Worm (Caenorhabditis elegans) whole organism, mixed stage, embryonic: ENCODE measurements around the gene F17E9.2.

Experiments
- M03D4.4 ChIP-seq: sonication (generic microtip); optimal IDR thresholded peaks from 2 replicates; lab custom pipeline; 2017; ENCODE audit warnings: mild to moderate bottlenecking, missing genetic modification characterization, missing compliant biosample characterization
- bed-3 ChIP-seq: fragments of 200-800 bp; sonication (Bioruptor generic); optimal IDR thresholded peaks from 3 replicates; lab custom pipeline; 2018; ENCODE audit warnings: mild to moderate bottlenecking, missing genetic modification characterization, moderate library complexity, missing compliant biosample characterization
- blmp-1 ChIP-seq: fragments of 150-350 bp; optimal IDR thresholded peaks from 2 replicates; lab custom pipeline; 2014; ENCODE audit warnings: missing biosample characterization, missing genetic modification characterization
- ceh-39 ChIP-seq: fragments of 150-350 bp; optimal IDR thresholded peaks from 2 replicates; lab custom pipeline; 2014; ENCODE audit warnings: missing biosample characterization, missing genetic modification characterization
- ceh-43 ChIP-seq: fragments of 200-800 bp; sonication (Bioruptor generic); optimal IDR thresholded peaks from 2 replicates; lab custom pipeline; 2018; ENCODE audit warnings: mild to moderate bottlenecking, missing genetic modification characterization, moderate library complexity, missing compliant biosample characterization
- ceh-83 ChIP-seq: fragments of 200-800 bp; sonication (Bioruptor generic); optimal IDR thresholded peaks from 2 replicates; lab custom pipeline; 2018; ENCODE audit warnings: mild to moderate bottlenecking, missing genetic modification characterization, missing compliant biosample characterization
- ces-1 ChIP-seq: fragments of 150-350 bp; optimal IDR thresholded peaks from 2 replicates; lab custom pipeline; 2014; ENCODE audit warnings: missing biosample characterization, missing genetic modification reagents, missing genetic modification characterization
- cnd-1 ChIP-seq: fragments of 200-800 bp; sonication (Bioruptor generic); optimal IDR thresholded peaks from 2 replicates; lab custom pipeline; 2018; ENCODE audit warnings: mild to moderate bottlenecking, missing genetic modification characterization, missing compliant biosample characterization
- drap-1 ChIP-seq: fragments of 200-800 bp; sonication (Bioruptor generic); optimal IDR thresholded peaks from 3 replicates; lab custom pipeline; 2018; ENCODE audit warnings: mild to moderate bottlenecking, missing genetic modification characterization, missing compliant biosample characterization
- elt-1 ChIP-seq: sonication (generic microtip); optimal IDR thresholded peaks from 2 replicates; lab custom pipeline; 2017; ENCODE audit warnings: missing genetic modification characterization, mild to moderate bottlenecking, missing compliant biosample characterization, antibody characterized with exemption, moderate library complexity, borderline replicate concordance; ENCODE audit not compliant: insufficient read depth
- elt-3 ChIP-seq: fragments of 150-350 bp; optimal IDR thresholded peaks from 2 replicates; lab custom pipeline; 2014; ENCODE audit warnings: missing biosample characterization, missing genetic modification characterization
- flh-1 ChIP-seq: fragments of 200-800 bp; sonication (Bioruptor generic); optimal IDR thresholded peaks from 2 replicates; lab custom pipeline; 2018; ENCODE audit warnings: mild to moderate bottlenecking, missing genetic modification characterization, moderate library complexity, missing compliant biosample characterization
- ham-2 ChIP-seq: fragments of 200-800 bp; sonication (Bioruptor generic); optimal IDR thresholded peaks from 2 replicates; lab custom pipeline; 2018; ENCODE audit warnings: mild to moderate bottlenecking, missing genetic modification characterization, missing compliant biosample characterization
- hlh-1 ChIP-seq: fragments of 150-350 bp; optimal IDR thresholded peaks from 2 replicates; lab custom pipeline; 2014; ENCODE audit warnings: missing biosample characterization, missing genetic modification reagents, missing genetic modification characterization
- lin-13 ChIP-seq: fragments of 150-350 bp; optimal IDR thresholded peaks from 2 replicates; lab custom pipeline; 2014; ENCODE audit warnings: missing biosample characterization, missing genetic modification characterization
- lin-32 ChIP-seq: fragments of 200-800 bp; sonication (Bioruptor generic); optimal IDR thresholded peaks from 2 replicates; lab custom pipeline; 2018; ENCODE audit warnings: mild to moderate bottlenecking, missing genetic modification characterization, missing compliant biosample characterization
- lsy-2 ChIP-seq: fragments of 150-350 bp; optimal IDR thresholded peaks from 2 replicates; lab custom pipeline; 2014; ENCODE audit warnings: missing biosample characterization, missing genetic modification characterization
- mep-1 ChIP-seq: fragments of 150-350 bp; optimal IDR thresholded peaks from 2 replicates; lab custom pipeline; 2017; ENCODE audit warnings: missing biosample characterization, missing genetic modification reagents, missing genetic modification characterization, inconsistent platforms
- mls-2 ChIP-seq: sonication (generic microtip); optimal IDR thresholded peaks from 2 replicates; lab custom pipeline; 2016; ENCODE audit warnings: mild to moderate bottlenecking, missing genetic modification characterization, moderate library complexity, missing compliant biosample characterization
- nhr-12 ChIP-seq: fragments of 150-350 bp; optimal IDR thresholded peaks from 2 replicates; lab custom pipeline; 2014; ENCODE audit warnings: missing biosample characterization, missing genetic modification characterization
- nhr-2 ChIP-seq: fragments of 150-350 bp; optimal IDR thresholded peaks from 2 replicates; lab custom pipeline; 2014; ENCODE audit warnings: missing biosample characterization, missing genetic modification characterization
- nhr-237 ChIP-seq: fragments of 150-350 bp; optimal IDR thresholded peaks from 2 replicates; lab custom pipeline; 2014; ENCODE audit warnings: missing biosample characterization, missing genetic modification characterization
- nhr-28 ChIP-seq: fragments of 150-350 bp; optimal IDR thresholded peaks from 2 replicates; lab custom pipeline; 2014; ENCODE audit warnings: missing biosample characterization, missing genetic modification characterization
- nhr-76 ChIP-seq: sonication (generic microtip); optimal IDR thresholded peaks from 2 replicates; lab custom pipeline; 2017; ENCODE audit warnings: missing biosample characterization, missing genetic modification characterization
- pha-4 ChIP-seq: fragments of 150-350 bp; optimal IDR thresholded peaks from 2 replicates; lab custom pipeline; 2018; ENCODE audit warnings: missing biosample characterization, missing genetic modification reagents, missing genetic modification characterization
- sem-2 ChIP-seq: fragments of 200-800 bp; sonication (Bioruptor generic); optimal IDR thresholded peaks from 2 replicates; lab custom pipeline; 2018; ENCODE audit warnings: mild to moderate bottlenecking, missing genetic modification characterization, missing compliant biosample characterization
- snpc-4 ChIP-seq: fragments of 150-350 bp; optimal IDR thresholded peaks from 2 replicates; lab custom pipeline; 2014; ENCODE audit warnings: missing biosample characterization, missing genetic modification characterization
- unc-120 ChIP-seq: sonication (generic microtip); optimal IDR thresholded peaks from 2 replicates; lab custom pipeline; 2017; ENCODE audit warnings: missing genetic modification characterization, missing compliant biosample characterization; ENCODE audit not compliant: poor library complexity, severe bottlenecking
- unc-39 ChIP-seq: fragments of 150-350 bp; optimal IDR thresholded peaks from 2 replicates; lab custom pipeline; 2014; ENCODE audit warnings: missing biosample characterization, missing genetic modification characterization
- unc-62 ChIP-seq: fragments of 150-350 bp; optimal IDR thresholded peaks from 2 replicates; lab custom pipeline; 2014; ENCODE audit warnings: missing biosample characterization, missing genetic modification reagents, missing genetic modification characterization
- zip-8 ChIP-seq: fragments of 150-350 bp; optimal IDR thresholded peaks from 2 replicates; lab custom pipeline; 2014; ENCODE audit warnings: missing biosample characterization, missing genetic modification characterization
- ztf-11 ChIP-seq: fragments of 150-350 bp; optimal IDR thresholded peaks from 2 replicates; lab custom pipeline; 2014; ENCODE audit warnings: missing biosample characterization, missing genetic modification characterization

Gene F17E9.2

DNA sequence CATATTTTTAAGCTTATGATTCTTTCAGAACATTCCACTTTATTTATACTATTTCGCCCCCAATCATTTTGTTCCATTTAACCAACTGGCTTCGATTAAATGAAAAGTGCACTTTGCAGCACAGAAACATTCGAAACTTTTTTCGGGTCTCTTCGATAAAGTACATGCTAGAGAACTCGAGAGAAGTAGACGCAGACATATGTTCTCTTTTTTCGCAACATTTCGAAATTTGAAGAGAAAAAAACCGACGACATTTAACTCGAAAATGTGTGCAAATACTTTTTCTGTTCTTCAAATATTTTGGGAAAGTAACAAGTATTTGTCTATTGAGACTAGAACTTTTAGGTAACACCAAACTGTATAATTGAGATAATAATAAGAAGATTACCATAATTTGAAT, 21.2 kb downstream of the F17E9.2 start:
- no peak for TF ChIP-seq unc-120 (tag; lab: Kevin White, UChicago)
- TF ChIP-seq unc-39 (tag; lab: Kevin White, UChicago) = no peak
- no peak for TF ChIP-seq bed-3 (GFP tag; lab: Kevin White, UChicago)
- TF ChIP-seq ceh-43 (GFP tag; lab: Kevin White, UChicago) = no peak
- TF ChIP-seq nhr-2 (tag; lab: Kevin White, UChicago) = no peak
- TF ChIP-seq lin-32 = no peak
- TF ChIP-seq unc-62 (GFP tag; lab: Kevin White, UChicago) = no peak
- no peak for TF ChIP-seq lin-13 (tag; lab: Kevin White, UChicago)
- no peak for TF ChIP-seq snpc-4
- TF ChIP-seq elt-3 = no peak
- no peak for TF ChIP-seq hlh-1 (tag; lab: Kevin White, UChicago)
- no peak for TF ChIP-seq ham-2
- TF ChIP-seq nhr-12 (tag; lab: Kevin White, UChicago) = no peak
- no peak for TF ChIP-seq nhr-76 (tag; lab: Kevin White, UChicago)
- TF ChIP-seq nhr-28 (tag; lab: Kevin White, UChicago) = no peak
- TF ChIP-seq zip-8 = no peak
- TF ChIP-seq cnd-1 (tag; lab: Kevin White, UChicago) = no peak

DNA sequence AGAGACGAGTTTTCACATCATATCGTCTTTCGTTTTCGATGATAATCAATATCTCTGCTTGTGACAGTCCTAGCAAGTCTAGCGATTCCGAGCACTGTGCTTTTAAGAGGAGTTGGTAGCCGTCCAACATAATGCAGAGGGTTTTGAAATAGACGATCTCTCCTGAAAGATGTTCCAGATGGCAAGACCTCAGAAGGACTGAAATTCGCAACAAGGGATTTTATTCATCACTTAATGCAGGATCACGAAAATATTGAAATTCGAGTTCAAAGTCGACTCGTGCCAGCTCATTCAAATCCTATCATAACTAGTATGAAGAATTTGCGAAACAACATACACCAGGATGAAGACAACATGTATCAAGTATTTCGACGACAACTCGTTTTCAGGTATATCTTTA, 21.8 kb downstream of the F17E9.2 start, which contains the start of gene D2096.7:
Gene D2096.7 (minus strand): TSS at position 130 of the 400 bp plus-strand sequence.
- no peak for TF ChIP-seq mep-1
- TF ChIP-seq pha-4 = no peak
- TF ChIP-seq sem-2 (GFP tag; lab: Kevin White, UChicago) = no peak
- no peak for TF ChIP-seq zip-8
- TF ChIP-seq M03D4.4 = no peak
- no peak for TF ChIP-seq unc-120 (tag; lab: Kevin White, UChicago)
- no peak for TF ChIP-seq elt-3
- no peak for TF ChIP-seq lin-32
- no peak for TF ChIP-seq nhr-28 (tag; lab: Kevin White, UChicago)
- no peak for TF ChIP-seq ces-1 (GFP tag; lab: Kevin White, UChicago)
- no peak for TF ChIP-seq snpc-4
- no peak for TF ChIP-seq unc-39 (tag; lab: Kevin White, UChicago)
- TF ChIP-seq lsy-2 = no peak
- no peak for TF ChIP-seq ham-2
- TF ChIP-seq mls-2 = no peak
- TF ChIP-seq nhr-76 (tag; lab: Kevin White, UChicago) = no peak
- TF ChIP-seq, all 35 proteins: peak for 0

DNA sequence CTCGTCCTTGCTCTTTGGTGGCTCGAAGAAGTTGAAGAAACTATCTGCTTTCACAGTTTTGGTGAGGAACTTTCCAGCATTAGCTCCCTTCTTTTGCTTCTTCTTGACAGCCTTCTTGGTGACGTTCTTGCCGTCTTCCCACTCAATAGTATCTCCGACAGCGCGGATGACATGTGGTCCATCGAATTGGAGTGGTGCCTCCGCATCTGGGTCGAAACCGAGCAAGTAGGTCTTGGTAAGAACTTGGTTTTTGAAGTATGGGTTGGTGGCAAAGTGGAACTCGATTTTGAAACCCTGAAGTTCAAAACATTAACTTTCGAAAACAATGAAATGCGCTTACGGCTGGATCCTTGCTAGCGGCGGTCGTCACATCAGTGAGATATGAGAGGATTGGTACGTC, 22.6 kb downstream of the F17E9.2 start:
- TF ChIP-seq nhr-28 (tag; lab: Kevin White, UChicago) = no peak
- TF ChIP-seq elt-3 = no peak
- TF ChIP-seq drap-1 = no peak
- TF ChIP-seq unc-62 (GFP tag; lab: Kevin White, UChicago) = no peak
- no peak for TF ChIP-seq cnd-1 (tag; lab: Kevin White, UChicago)
- TF ChIP-seq blmp-1 = no peak
- TF ChIP-seq hlh-1 (tag; lab: Kevin White, UChicago) = no peak
- no peak for TF ChIP-seq snpc-4

DNA sequence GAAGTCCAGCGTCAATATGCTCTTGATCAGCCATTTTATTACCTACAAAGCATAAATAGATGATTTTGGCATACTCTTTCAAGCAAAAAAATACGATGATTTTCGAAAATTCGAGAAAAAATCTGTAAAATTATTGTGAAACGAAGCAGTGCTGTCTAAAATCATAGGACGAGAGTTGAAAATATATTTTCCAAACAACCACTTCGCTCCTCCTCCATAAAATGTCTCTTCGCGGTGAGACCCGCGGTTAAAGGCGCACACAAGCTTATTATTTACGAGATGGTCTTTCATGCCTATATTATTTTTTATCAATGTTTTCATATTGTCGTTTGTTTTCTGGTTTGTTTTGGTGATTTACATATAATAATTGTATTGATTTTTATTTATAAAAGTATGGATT, 23.6 kb downstream of the F17E9.2 start, which contains the start of gene nap-1:
Gene nap-1 (minus strand): TSS at position 42 of the 400 bp plus-strand sequence.
- TF ChIP-seq nhr-12 (tag; lab: Kevin White, UChicago) = no peak
- TF ChIP-seq pha-4 = peak; percentile 60
- TF ChIP-seq elt-1 (tag; lab: Kevin White, UChicago) = no peak
- TF ChIP-seq M03D4.4 = no peak
- TF ChIP-seq flh-1 (GFP tag; lab: Kevin White, UChicago) = no peak
- TF ChIP-seq ztf-11 = no peak
- TF ChIP-seq nhr-237 = peak; percentile 31
- no peak for TF ChIP-seq hlh-1 (tag; lab: Kevin White, UChicago)
- TF ChIP-seq ceh-83 (GFP tag; lab: Kevin White, UChicago) = no peak
- TF ChIP-seq unc-62 (GFP tag; lab: Kevin White, UChicago) = no peak
- TF ChIP-seq lin-13 (tag; lab: Kevin White, UChicago) = peak; percentile 61
- no peak for TF ChIP-seq ham-2
- TF ChIP-seq ceh-39 = peak; percentile 56
- peak; percentile 69 for TF ChIP-seq mep-1
- peak; percentile 74 for TF ChIP-seq lsy-2
- TF ChIP-seq elt-3 = no peak
- peak; percentile 42 for TF ChIP-seq ces-1 (GFP tag; lab: Kevin White, UChicago)
- no peak for TF ChIP-seq drap-1
- TF ChIP-seq, all 35 proteins: peak for 7

DNA sequence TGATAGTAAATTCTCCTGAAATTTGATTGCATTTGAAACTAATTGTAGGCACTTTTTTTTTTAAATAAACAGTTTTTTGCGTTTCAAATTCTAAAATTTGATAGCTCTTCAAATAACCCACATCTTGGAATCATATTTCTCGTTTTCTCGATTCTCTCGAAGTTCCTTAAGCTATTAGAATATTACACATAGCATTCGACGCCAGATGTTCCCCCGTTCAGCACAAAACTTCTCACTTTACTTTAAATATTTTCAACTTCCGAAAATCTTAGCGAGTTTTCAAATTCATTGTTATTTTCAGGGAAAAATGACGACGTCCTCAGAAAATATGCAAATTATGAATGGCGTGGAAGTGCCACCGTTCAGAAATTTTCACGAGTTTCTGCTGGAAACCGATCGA, 24.0 kb downstream of the F17E9.2 start, which contains the start of gene praf-3:
Gene praf-3 (plus strand): TSS at position 301 of the 400 bp plus-strand sequence.
- TF ChIP-seq ham-2 = no peak
- TF ChIP-seq cnd-1 (tag; lab: Kevin White, UChicago) = no peak
- TF ChIP-seq ztf-11 = no peak
- TF ChIP-seq ces-1 (GFP tag; lab: Kevin White, UChicago) = no peak
- TF ChIP-seq nhr-2 (tag; lab: Kevin White, UChicago) = no peak
- TF ChIP-seq ceh-43 (GFP tag; lab: Kevin White, UChicago) = no peak
- TF ChIP-seq flh-1 (GFP tag; lab: Kevin White, UChicago) = no peak
- TF ChIP-seq elt-3 = no peak
- no peak for TF ChIP-seq lin-32
- no peak for TF ChIP-seq nhr-76 (tag; lab: Kevin White, UChicago)
- TF ChIP-seq unc-120 (tag; lab: Kevin White, UChicago) = no peak
- TF ChIP-seq ceh-39 = no peak
- TF ChIP-seq snpc-4 = no peak
